Worm (Caenorhabditis elegans): ENCODE results near the gene F26H11.8.

The F26H11.8 gene

DNA sequence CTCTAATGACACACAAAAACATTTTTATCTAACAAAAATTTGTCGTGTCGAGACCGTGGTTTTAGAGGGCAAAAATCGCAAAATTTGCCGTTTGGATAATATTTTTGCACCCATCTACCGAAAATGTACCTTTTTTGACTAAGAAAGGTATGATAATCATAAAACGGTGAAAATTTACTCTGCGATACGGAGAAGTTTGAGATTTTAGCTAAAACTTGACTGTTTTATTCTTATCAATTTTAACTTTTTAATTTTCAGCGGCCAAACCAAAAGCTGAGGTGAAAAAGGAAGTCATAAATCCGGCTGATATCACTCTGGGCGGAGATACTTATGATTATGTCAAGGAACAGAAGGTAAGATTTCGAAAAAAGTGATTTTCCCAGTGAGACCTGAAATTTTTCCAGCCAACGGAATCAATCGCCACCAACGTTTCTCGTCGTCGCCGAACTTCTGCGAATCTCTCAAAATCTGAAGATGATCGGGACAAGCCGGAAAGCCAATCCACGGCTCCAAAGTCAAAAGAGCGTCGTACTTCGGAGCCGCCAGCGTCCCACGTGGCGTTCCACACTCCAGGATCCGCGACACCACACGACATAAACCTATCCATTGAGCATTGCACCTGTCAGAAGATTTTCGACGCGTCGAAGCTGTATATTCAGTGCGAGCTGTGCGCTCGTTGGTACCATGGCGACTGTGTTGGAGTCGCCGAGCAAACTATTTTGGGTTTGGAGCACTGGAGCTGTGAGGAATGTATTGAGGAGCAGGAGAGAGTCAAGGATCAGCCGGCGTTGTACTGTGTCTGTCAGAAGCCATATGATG is 18.0 kb downstream of the F26H11.8 start:
- TF ChIP-seq zag-1 (tag; optimal IDR thresholded peaks at IDR 0.05) (no peak), mep-1 (tag; optimal IDR thresholded peaks at IDR 0.05) (peak; percentile 68)

DNA sequence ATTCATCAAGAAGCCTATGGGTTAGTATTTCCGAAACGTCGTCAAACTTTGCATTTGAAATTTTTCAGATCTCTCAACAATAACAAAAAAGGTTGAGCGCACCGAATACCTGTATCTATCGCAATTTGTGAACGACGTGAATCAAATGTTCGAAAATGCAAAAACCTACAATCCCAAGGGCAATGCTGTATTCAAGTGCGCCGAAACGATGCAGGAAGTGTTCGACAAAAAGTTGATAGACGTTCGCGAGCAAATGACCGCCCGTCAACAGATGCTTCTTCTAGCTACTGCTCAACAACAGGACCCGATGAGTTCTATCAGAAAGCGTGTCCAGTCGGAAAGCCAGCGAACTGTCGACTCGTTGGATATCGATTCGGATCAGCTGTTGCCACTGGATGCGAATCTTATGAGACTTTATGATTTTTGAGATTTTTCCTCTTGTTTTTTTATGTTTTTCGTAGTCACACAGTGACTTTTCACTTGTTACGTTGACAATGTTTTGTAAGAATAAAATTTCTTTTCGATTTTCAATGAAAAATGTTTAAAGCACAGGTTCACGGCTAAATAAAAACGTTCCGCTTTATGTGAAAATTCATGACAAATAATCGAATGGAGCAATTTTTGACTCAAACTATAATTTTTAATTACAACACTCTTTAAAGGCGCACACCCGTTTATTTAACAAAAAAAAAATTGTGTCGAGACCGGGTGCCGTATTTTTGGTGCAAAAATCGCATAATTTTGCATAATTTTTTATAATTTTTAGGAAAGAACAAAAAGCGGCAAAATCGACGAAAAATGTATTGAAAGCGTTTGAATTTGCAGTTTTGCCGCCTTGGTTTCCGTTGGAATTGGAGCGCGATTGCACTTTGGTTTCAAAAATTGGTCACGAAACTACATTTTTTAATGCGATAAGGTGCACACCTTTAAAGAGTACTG is 19.3 kb downstream of the F26H11.8 start:
- TF ChIP-seq elt-3 (tag; optimal IDR thresholded peaks at IDR 0.05): no peak
- no peak for TF ChIP-seq fos-1 (tag; optimal IDR thresholded peaks at IDR 0.05)
- peak; percentile 20 for TF ChIP-seq blmp-1 (tag; optimal IDR thresholded peaks at IDR 0.05)
- TF ChIP-seq snu-23 (GFP tag; optimal IDR thresholded peaks at IDR 0.05): peak; percentile 16
- no peak for TF ChIP-seq aha-1 (tag; optimal IDR thresholded peaks at IDR 0.05)
- no peak for TF ChIP-seq hlh-4 (tag; optimal IDR thresholded peaks at IDR 0.05)
- TF ChIP-seq zip-4 (GFP tag; optimal IDR thresholded peaks at IDR 0.05): no peak
- no peak for TF ChIP-seq ztf-11 (tag; optimal IDR thresholded peaks at IDR 0.05)
- TF ChIP-seq unc-98 (GFP tag; IDR thresholded peaks at IDR 0.05): no peak
- no peak for TF ChIP-seq vab-15 (tag; optimal IDR thresholded peaks at IDR 0.05)
- TF ChIP-seq ets-5 (GFP tag; IDR thresholded peaks at IDR 0.05): no peak
- TF ChIP-seq tlp-1 (tag; optimal IDR thresholded peaks at IDR 0.05): no peak
- TF ChIP-seq isw-1 (GFP tag; IDR thresholded peaks at IDR 0.05): no peak
- peak in 1 of 2 experiments; percentile 62 for TF ChIP-seq lsy-2 (tag; optimal IDR thresholded peaks at IDR 0.05)
- TF ChIP-seq aly-2 (tag; optimal IDR thresholded peaks at IDR 0.05): peak; percentile 24
- TF ChIP-seq ama-1 (optimal IDR thresholded peaks at IDR 0.05): peak; percentile 86
- TF ChIP-seq fkh-4 (tag; optimal IDR thresholded peaks at IDR 0.05; ENCODE audit: borderline replicate concordance): no peak
- TF ChIP-seq swsn-7 (tag; optimal IDR thresholded peaks at IDR 0.05): peak; percentile 6
- TF ChIP-seq mdl-1 (tag; optimal IDR thresholded peaks at IDR 0.05): no peak
- TF ChIP-seq F16B12.6 (tag; optimal IDR thresholded peaks at IDR 0.05): no peak
- TF ChIP-seq dsc-1 (tag; optimal IDR thresholded peaks at IDR 0.05): no peak
- peak; percentile 14 for TF ChIP-seq skn-1 (tag; optimal IDR thresholded peaks at IDR 0.05)
- TF ChIP-seq pag-3 (tag; optimal IDR thresholded peaks at IDR 0.05; ENCODE audit: borderline replicate concordance, insufficient read depth): no peak
- no peak for TF ChIP-seq C34B4.2 (tag; optimal IDR thresholded peaks at IDR 0.05)
- no peak for TF ChIP-seq fkh-8 (tag; optimal IDR thresholded peaks at IDR 0.05)
- TF ChIP-seq hpl-2 (GFP tag; optimal IDR thresholded peaks at IDR 0.05): no peak
- TF ChIP-seq nhr-71 (tag; optimal IDR thresholded peaks at IDR 0.05): peak; percentile 38
- TF ChIP-seq efl-1 (optimal IDR thresholded peaks at IDR 0.05): peak in 1 of 2 experiments; percentile 80
- peak in 1 of 2 experiments; percentile 86 for TF ChIP-seq efl-1 (GFP tag; optimal IDR thresholded peaks at IDR 0.05 in 1 of 2)
- no peak for TF ChIP-seq sox-4 (tag; optimal IDR thresholded peaks at IDR 0.05)
- no peak for TF ChIP-seq ces-1 (GFP tag; optimal IDR thresholded peaks at IDR 0.05)
- TF ChIP-seq nhr-85 (tag): no peak
- TF ChIP-seq dpl-1 (GFP tag; optimal IDR thresholded peaks at IDR 0.05): peak in 1 of 3 experiments; percentile 9
- no peak for TF ChIP-seq hlh-17 (GFP tag; optimal IDR thresholded peaks at IDR 0.05; ENCODE audit: borderline replicate concordance)
- peak; percentile 86 for TF ChIP-seq ztf-4 (tag; optimal IDR thresholded peaks at IDR 0.05)
- no peak for TF ChIP-seq nhr-76 (tag; optimal IDR thresholded peaks at IDR 0.05)
- TF ChIP-seq alr-1 (tag; optimal IDR thresholded peaks at IDR 0.05; ENCODE audit: borderline replicate concordance): no peak
- TF ChIP-seq ceh-82 (tag; optimal IDR thresholded peaks at IDR 0.05): no peak
- TF ChIP-seq mef-2 (tag; optimal IDR thresholded peaks at IDR 0.05): no peak
- peak; percentile 92 for TF ChIP-seq mep-1 (tag; optimal IDR thresholded peaks at IDR 0.05)
- no peak for TF ChIP-seq sptf-1 (tag; optimal IDR thresholded peaks at IDR 0.05)
- no peak for TF ChIP-seq nhr-28 (tag; optimal IDR thresholded peaks at IDR 0.05)
- TF ChIP-seq pax-3 (tag; optimal IDR thresholded peaks at IDR 0.05): no peak

All from whole organism, L1 larva.